Worm (Caenorhabditis elegans) whole organism, L4 larva: Measurements from ENCODE around the gene F40G12.5.
"Not testable (repeated sequence)": the region's sequence is repeated elsewhere in the genome, so short reads cannot be mapped to it uniquely, and the experiment has no call there.

Experiments used
- D1046.2 ChIP-seq: fragments of 200-800 bp; sonication (Bioruptor generic); IDR thresholded peaks from 2 replicates; pipeline ENCODE4 v1.3.6; 2022; ENCODE audit warnings: missing genetic modification characterization, missing compliant biosample characterization
- R02D3.7 ChIP-seq: fragments of 150-350 bp; sonication (generic microtip); optimal IDR thresholded peaks from 3 replicates; lab custom pipeline; 2014; ENCODE audit warnings: missing biosample characterization, missing genetic modification characterization
- T26A8.4 ChIP-seq: fragments of 200-800 bp; sonication (Bioruptor generic); IDR thresholded peaks from 2 replicates; pipeline ENCODE4 v1.3.6; 2022; ENCODE audit warnings: missing genetic modification characterization, missing compliant biosample characterization
- Y105C5A.15 ChIP-seq: fragments of 200-800 bp; sonication (Bioruptor generic); IDR thresholded peaks from 2 replicates; pipeline ENCODE4 v1.3.6; 2022; ENCODE audit warnings: missing genetic modification characterization, missing compliant biosample characterization
- Y5F2A.4 ChIP-seq: fragments of 200-800 bp; sonication (Bioruptor generic); optimal IDR thresholded peaks from 2 replicates; lab custom pipeline; 2018; ENCODE audit warnings: mild to moderate bottlenecking, missing genetic modification characterization, missing compliant biosample characterization
- ZK337.2 ChIP-seq: fragments of 200-800 bp; sonication (Bioruptor generic); IDR thresholded peaks from 2 replicates; pipeline ENCODE4 v1.3.6; 2022; ENCODE audit warnings: missing genetic modification reagents, missing genetic modification characterization, missing compliant biosample characterization
- aha-1 ChIP-seq: fragments of 150-350 bp; peaks from one replicate; lab custom pipeline; 2014; ENCODE audit warnings: missing biosample characterization, missing genetic modification characterization
- aly-2 ChIP-seq: sonication (generic microtip); optimal IDR thresholded peaks from 2 replicates; lab custom pipeline; 2018; ENCODE audit warnings: missing biosample characterization, missing genetic modification characterization
- ama-1 ChIP-seq: fragments of 150-350 bp; optimal IDR thresholded peaks from 2 replicates; lab custom pipeline; 2014; ENCODE audit warnings: inconsistent platforms, mixed read lengths
- arid-1 ChIP-seq: fragments of 200-800 bp; sonication (Bioruptor generic); conservative IDR thresholded peaks from 2 replicates; pipeline ENCODE4 v1.3.6; 2022; ENCODE audit warnings: missing genetic modification reagents, missing genetic modification characterization, missing compliant biosample characterization
- ceh-44 ChIP-seq: fragments of 200-800 bp; sonication (Bioruptor generic); IDR thresholded peaks from 2 replicates; pipeline ENCODE4 v1.3.6; 2022; ENCODE audit warnings: missing genetic modification reagents, missing genetic modification characterization, missing compliant biosample characterization
- cey-2 ChIP-seq: sonication (generic microtip); optimal IDR thresholded peaks from 3 replicates; lab custom pipeline; 2017; ENCODE audit warnings: missing genetic modification characterization, mild to moderate bottlenecking, missing compliant biosample characterization, antibody characterized with exemption, borderline replicate concordance; ENCODE audit not compliant: insufficient read depth
- ctbp-1 ChIP-seq: fragments of 200-800 bp; sonication (Bioruptor generic); IDR thresholded peaks from 2 replicates; pipeline ENCODE4 v1.3.6; 2022; ENCODE audit warnings: missing genetic modification reagents, missing genetic modification characterization, missing compliant biosample characterization
- daf-16 ChIP-seq, 3 experiments: sonication (generic microtip); optimal IDR thresholded peaks; 2 replicates each; lab custom pipeline; 2016 to 2017; ENCODE audit warnings: missing genetic modification characterization in 3 of 3, missing genetic modification reagents in 3 of 3, mild to moderate bottlenecking in 2 of 3, missing compliant biosample characterization in 2 of 3, missing biosample characterization in 1 of 3, moderate library complexity in 1 of 3
- daf-8 ChIP-seq: fragments of 200-800 bp; sonication (Bioruptor generic); IDR thresholded peaks from 2 replicates; pipeline ENCODE4 v1.3.6; 2022; ENCODE audit warnings: missing genetic modification characterization, missing compliant biosample characterization
- dmd-6 ChIP-seq: fragments of 200-800 bp; sonication (Bioruptor generic); IDR thresholded peaks from 2 replicates; pipeline ENCODE4 v1.3.6; 2022; ENCODE audit warnings: missing genetic modification reagents, missing genetic modification characterization, missing compliant biosample characterization
- dmd-8 ChIP-seq: fragments of 200-800 bp; sonication (Bioruptor generic); IDR thresholded peaks from 2 replicates; pipeline ENCODE4 v1.3.6; 2022; ENCODE audit warnings: missing genetic modification characterization, missing compliant biosample characterization
- dmd-9 ChIP-seq: fragments of 200-800 bp; sonication (Bioruptor generic); IDR thresholded peaks from 2 replicates; pipeline ENCODE4 v1.3.6; 2022; ENCODE audit warnings: missing genetic modification reagents, missing genetic modification characterization, missing compliant biosample characterization
- duxl-1 ChIP-seq: sonication (generic microtip); optimal IDR thresholded peaks from 2 replicates; lab custom pipeline; 2016; ENCODE audit warnings: mild to moderate bottlenecking, missing genetic modification characterization, moderate library complexity, missing compliant biosample characterization; ENCODE audit not compliant: poor library complexity
- dve-1 ChIP-seq: sonication (generic microtip); optimal IDR thresholded peaks from 2 replicates; lab custom pipeline; 2017; ENCODE audit warnings: antibody characterized with exemption, mild to moderate bottlenecking, missing genetic modification characterization, missing compliant biosample characterization; ENCODE audit not compliant: insufficient read depth
- hlh-11 ChIP-seq: fragments of 200-800 bp; sonication (Bioruptor generic); optimal IDR thresholded peaks from 2 replicates; lab custom pipeline; 2018; ENCODE audit warnings: mild to moderate bottlenecking, missing genetic modification characterization, missing compliant biosample characterization
- lim-7 ChIP-seq: fragments of 200-800 bp; sonication (Bioruptor generic); IDR thresholded peaks from 2 replicates; pipeline ENCODE4 v1.3.6; 2022; ENCODE audit warnings: missing genetic modification characterization, missing compliant biosample characterization
- lin-15B ChIP-seq: fragments of 150-350 bp; sonication (generic microtip); optimal IDR thresholded peaks from 3 replicates; lab custom pipeline; 2014; ENCODE audit warnings: missing biosample characterization, missing genetic modification characterization
- lin-38 ChIP-seq: fragments of 200-800 bp; sonication (Bioruptor generic); IDR thresholded peaks from 2 replicates; pipeline ENCODE4 v1.3.6; 2022; ENCODE audit warnings: missing genetic modification reagents, missing genetic modification characterization, missing compliant biosample characterization
- madf-5 ChIP-seq, 2 experiments: fragments of 200-800 bp; sonication (Bioruptor generic); IDR thresholded peaks; 2 replicates each; pipeline ENCODE4 v1.3.6; 2022; ENCODE audit warnings: missing compliant biosample characterization in 2 of 2, missing genetic modification characterization in 2 of 2
- madf-9 ChIP-seq: fragments of 200-800 bp; sonication (Bioruptor generic); conservative IDR thresholded peaks from 2 replicates; pipeline ENCODE4 v1.3.6; 2022; ENCODE audit warnings: missing genetic modification reagents, missing genetic modification characterization, missing compliant biosample characterization
- mdt-29 ChIP-seq: fragments of 200-800 bp; sonication (Bioruptor generic); IDR thresholded peaks from 2 replicates; pipeline ENCODE4 v1.3.6; 2022; ENCODE audit warnings: missing genetic modification reagents, missing genetic modification characterization, missing compliant biosample characterization
- mep-1 ChIP-seq: fragments of 150-350 bp; sonication (generic microtip); optimal IDR thresholded peaks from 3 replicates; lab custom pipeline; 2014; ENCODE audit warnings: missing biosample characterization, missing genetic modification characterization
- mes-2 ChIP-seq: sonication (generic microtip); optimal IDR thresholded peaks from 2 replicates; lab custom pipeline; 2016; ENCODE audit warnings: missing genotype, mild to moderate bottlenecking, missing genetic modification characterization, missing compliant biosample characterization; ENCODE audit not compliant: poor library complexity, severe bottlenecking
- mxl-3 ChIP-seq: fragments of 200-800 bp; sonication (Bioruptor generic); optimal IDR thresholded peaks from 2 replicates; lab custom pipeline; 2018; ENCODE audit warnings: mild to moderate bottlenecking, missing genetic modification characterization, missing compliant biosample characterization
- nhr-28 ChIP-seq: fragments of 150-350 bp; optimal IDR thresholded peaks from 2 replicates; lab custom pipeline; 2014; ENCODE audit warnings: missing biosample characterization, missing genetic modification characterization
- nhr-41 ChIP-seq: fragments of 200-800 bp; sonication (Bioruptor generic); IDR thresholded peaks from 2 replicates; pipeline ENCODE4 v1.3.6; 2022; ENCODE audit warnings: missing genetic modification reagents, missing genetic modification characterization, missing compliant biosample characterization
- pha-4 ChIP-seq, 2 experiments: fragments of 150-350 bp in 1 of 2; fragments of 200-800 bp in 1 of 2; sonication (Bioruptor generic) in 1 of 2; IDR thresholded peaks in 1 of 2; optimal IDR thresholded peaks in 1 of 2; 2 replicates each; pipeline versions ENCODE4 v1.3.6 to Lab custom; 2014 to 2022; ENCODE audit warnings: missing genetic modification characterization in 2 of 2, missing genetic modification reagents in 2 of 2, missing biosample characterization in 1 of 2, missing compliant biosample characterization in 1 of 2
- saeg-2 ChIP-seq: fragments of 200-800 bp; sonication (Bioruptor generic); IDR thresholded peaks from 2 replicates; pipeline ENCODE4 v1.3.6; 2022; ENCODE audit warnings: missing genetic modification reagents, missing genetic modification characterization, missing compliant biosample characterization
- skn-1 ChIP-seq: fragments of 150-350 bp; optimal IDR thresholded peaks from 2 replicates; lab custom pipeline; 2014; ENCODE audit warnings: missing biosample characterization, missing genetic modification characterization
- snpc-1.2 ChIP-seq: fragments of 200-800 bp; sonication (Bioruptor generic); IDR thresholded peaks from 2 replicates; pipeline ENCODE4 v1.3.6; 2022; ENCODE audit warnings: missing genetic modification reagents, missing genetic modification characterization, missing compliant biosample characterization
- spr-1 ChIP-seq: sonication (generic microtip); optimal IDR thresholded peaks from 2 replicates; lab custom pipeline; 2016; ENCODE audit warnings: mild to moderate bottlenecking, missing genetic modification characterization, missing compliant biosample characterization
- unc-39 ChIP-seq: sonication (generic microtip); optimal IDR thresholded peaks from 2 replicates; lab custom pipeline; 2017; ENCODE audit warnings: missing biosample characterization, missing genetic modification characterization
- unc-62 ChIP-seq, 3 experiments: fragments of 150-350 bp in 1 of 3; sonication (generic microtip); optimal IDR thresholded peaks in 2 of 3; peaks in 1 of 3; 1 replicate in 1 of 3; 2 replicates in 2 of 3; lab custom pipeline; 2014 to 2017; ENCODE audit warnings: missing biosample characterization in 3 of 3, missing genetic modification characterization in 3 of 3, missing genetic modification reagents in 3 of 3, missing genotype in 1 of 3
- vab-7 ChIP-seq: fragments of 200-800 bp; sonication (Bioruptor generic); IDR thresholded peaks from 2 replicates; pipeline ENCODE4 v1.3.6; 2022; ENCODE audit warnings: missing genetic modification reagents, missing genetic modification characterization, missing compliant biosample characterization

The F40G12.5 gene

DNA sequence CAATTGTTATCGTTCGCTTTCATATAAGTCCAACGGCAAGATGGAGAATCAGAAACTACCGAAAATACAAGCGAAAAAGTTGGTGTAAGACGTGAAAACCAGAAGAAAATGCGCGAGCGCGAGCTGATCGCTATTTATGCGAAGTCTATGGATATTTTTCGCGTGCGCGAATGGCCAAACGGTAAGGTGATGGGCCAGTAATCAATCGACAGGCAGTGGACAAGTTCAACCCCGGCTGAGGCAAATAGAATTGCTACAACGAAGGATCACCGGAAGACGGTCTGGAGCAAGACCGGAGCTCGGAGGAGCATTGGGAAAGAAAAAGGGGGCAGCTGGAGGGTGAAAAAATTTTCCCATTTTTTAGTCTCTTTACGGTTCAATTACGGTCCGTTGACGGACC is 33.2 kb downstream of the F40G12.5 start (continued):
- TF ChIP-seq madf-9 (GFP tag; lab: Robert Waterston, UW) (peak; percentile 59; the same call in 1 of the 2 replicates), pha-4 (GFP tag; IDR thresholded peaks at IDR 0.05; lab: Robert Waterston, UW) (peak; percentile 75), D1046.2 (GFP tag; lab: Robert Waterston, UW) (peak; percentile 86; the same call in 1 of the 2 replicates), T26A8.4 (GFP tag; lab: Robert Waterston, UW) (peak; percentile 52; the same call in 1 of the 2 replicates), mdt-29 (peak; percentile 56; the same call in 1 of the 2 replicates), ceh-44 (GFP tag; lab: Robert Waterston, UW) (peak; percentile 64; the same call in 1 of the 2 replicates), saeg-2 (0 out of 2 replicates have a peak, but pooled peaks have one; percentile 46), snpc-1.2 (peak; percentile 84), arid-1 (GFP tag; lab: Robert Waterston, UW) (peak; percentile 72), Y105C5A.15 (GFP tag; lab: Robert Waterston, UW) (0 out of 2 replicates have a peak, but pooled peaks have one; percentile 47), dmd-8 (GFP tag; lab: Robert Waterston, UW) (peak; percentile 78)
- TF ChIP-seq pha-4 (tag; optimal IDR thresholded peaks at IDR 0.05; lab: Kevin White, UChicago) = not testable (repeated sequence)

DNA sequence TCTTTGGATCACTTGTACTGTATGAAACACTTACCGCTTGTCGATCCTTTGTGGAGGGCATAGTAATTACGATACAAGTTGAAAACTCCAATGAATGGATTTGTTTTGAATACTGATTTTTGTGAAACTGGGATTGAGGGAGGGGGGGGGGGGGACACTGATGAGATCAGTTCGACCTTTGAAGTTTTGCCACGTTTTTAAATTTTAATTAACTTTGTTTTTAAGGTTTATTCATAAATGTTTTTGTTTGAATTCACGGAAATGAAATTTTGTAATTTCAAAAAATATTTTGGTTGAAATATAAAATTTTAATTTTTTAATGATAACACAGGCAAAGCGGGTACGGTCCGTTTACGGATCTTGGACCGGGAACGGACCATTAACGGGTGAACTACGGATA is 34.7 kb downstream of the F40G12.5 start, which contains the start of gene ent-3:
Gene ent-3, minus strand, starts transcription at position 101 of the 400 bp plus-strand sequence.
- TF ChIP-seq skn-1 (tag; lab: Kevin White, UChicago) (no peak), duxl-1 (tag; lab: Kevin White, UChicago) (no peak), aly-2 (tag; lab: Kevin White, UChicago) (no peak), nhr-41 (no peak)
- TF ChIP-seq, all 104 proteins: peak for 0

ce11 chrV:14231656-14232055 is 39.0 kb downstream of the F40G12.5 start:
- TF ChIP-seq R02D3.7 (tag; lab: Kevin White, UChicago) = no peak
- TF ChIP-seq dmd-6 (GFP tag; lab: Robert Waterston, UW) = peak; percentile 20; the same call in 1 of the 2 replicates
- TF ChIP-seq unc-39 = no peak
- TF ChIP-seq hlh-11 (tag; lab: Kevin White, UChicago) = peak; percentile 10
- no peak for TF ChIP-seq ZK337.2
- TF ChIP-seq mxl-3 (GFP tag; lab: Kevin White, UChicago) = peak; percentile 12
- TF ChIP-seq unc-62 (GFP tag; optimal IDR thresholded peaks at IDR 0.05 in 1 of 2; lab: Kevin White, UChicago) = peak in 1 of 2 experiments; percentile 24
- no peak for TF ChIP-seq unc-62 (tag; optimal IDR thresholded peaks at IDR 0.05; lab: Kevin White, UChicago)
- TF ChIP-seq spr-1 (tag; lab: Kevin White, UChicago) = no peak
- TF ChIP-seq daf-16 (GFP tag; optimal IDR thresholded peaks at IDR 0.05; lab: Kevin White, UChicago) = peak in 1 of 2 experiments; percentile 56
- peak; percentile 80 for TF ChIP-seq daf-16 (tag; optimal IDR thresholded peaks at IDR 0.05; lab: Kevin White, UChicago)
- TF ChIP-seq dmd-9 (GFP tag; lab: Robert Waterston, UW) = no peak
- peak; percentile 8 for TF ChIP-seq nhr-28 (tag; lab: Kevin White, UChicago)
- no peak for TF ChIP-seq dmd-8 (GFP tag; lab: Robert Waterston, UW)
- no peak for TF ChIP-seq madf-5 (GFP tag; IDR thresholded peaks at IDR 0.05; lab: Robert Waterston, UW)
- TF ChIP-seq daf-8 (GFP tag; lab: Robert Waterston, UW) = no peak
- no peak for TF ChIP-seq Y5F2A.4 (GFP tag; lab: Kevin White, UChicago)

- TF ChIP-seq lin-38 (0 out of 2 replicates have a peak, but pooled peaks have one; percentile 18), dve-1 (tag; lab: Kevin White, UChicago) (no peak), ama-1 (lab: Kevin White, UChicago) (no peak), ctbp-1 (GFP tag; lab: Robert Waterston, UW) (0 out of 2 replicates have a peak, but pooled peaks have one; percentile 31), lin-15B (tag; lab: Kevin White, UChicago) (no peak), mep-1 (tag; lab: Kevin White, UChicago) (no peak), aly-2 (tag; lab: Kevin White, UChicago) (no peak), dmd-6 (GFP tag; lab: Robert Waterston, UW) (0 out of 2 replicates have a peak, but pooled peaks have one; percentile 22), cey-2 (tag; lab: Kevin White, UChicago) (no peak), ceh-44 (GFP tag; lab: Robert Waterston, UW) (0 out of 2 replicates have a peak, but pooled peaks have one; percentile 74), lim-7 (GFP tag; lab: Robert Waterston, UW) (peak; percentile 68; the same call in 1 of the 2 replicates), mes-2 (no peak), aha-1 (tag; lab: Kevin White, UChicago) (peak; percentile 46), vab-7 (GFP tag; lab: Robert Waterston, UW) (0 out of 2 replicates have a peak, but pooled peaks have one; percentile 59), pha-4 (GFP tag; IDR thresholded peaks at IDR 0.05; lab: Robert Waterston, UW) (peak; percentile 54; the same call in 1 of the 2 replicates), pha-4 (tag; optimal IDR thresholded peaks at IDR 0.05; lab: Kevin White, UChicago) (no peak)
These were observed 39.6 kb downstream of the F40G12.5 start for ce11 chrV:14230788-14231583.
